Worm (Caenorhabditis elegans) whole organism, L2 larva: ENCODE results near the gene T19B10.5.
"Not testable (repeated sequence)": the region's sequence is repeated elsewhere in the genome, so short reads cannot be mapped to it uniquely, and the experiment has no call there.

ENCODE experiments used
- Y55F3AM.14 ChIP-seq: fragments of 200-800 bp; sonication (Bioruptor generic); optimal IDR thresholded peaks from 2 replicates; lab custom pipeline; 2018; ENCODE audit warnings: mild to moderate bottlenecking, missing genetic modification characterization, missing compliant biosample characterization
- fos-1 ChIP-seq: fragments of 150-350 bp; optimal IDR thresholded peaks from 2 replicates; lab custom pipeline; 2014; ENCODE audit warnings: missing biosample characterization, missing genetic modification characterization
- unc-39 ChIP-seq: fragments of 150-350 bp; optimal IDR thresholded peaks from 2 replicates; lab custom pipeline; 2014; ENCODE audit warnings: missing biosample characterization, missing genetic modification characterization

Gene T19B10.5

ce11 chrV:11286114-11286513 is 51.7 kb downstream of the T19B10.5 start, which contains the start of gene C03E10.3:
C03E10.3 (plus strand) TSS chrV:11286414.
- not testable (repeated sequence) for TF ChIP-seq Y55F3AM.14; fos-1; unc-39 (tag; lab: Kevin White, UChicago)
